Fruit fly (Drosophila melanogaster): ENCODE measurements around the gene Sgsh.

DNA sequence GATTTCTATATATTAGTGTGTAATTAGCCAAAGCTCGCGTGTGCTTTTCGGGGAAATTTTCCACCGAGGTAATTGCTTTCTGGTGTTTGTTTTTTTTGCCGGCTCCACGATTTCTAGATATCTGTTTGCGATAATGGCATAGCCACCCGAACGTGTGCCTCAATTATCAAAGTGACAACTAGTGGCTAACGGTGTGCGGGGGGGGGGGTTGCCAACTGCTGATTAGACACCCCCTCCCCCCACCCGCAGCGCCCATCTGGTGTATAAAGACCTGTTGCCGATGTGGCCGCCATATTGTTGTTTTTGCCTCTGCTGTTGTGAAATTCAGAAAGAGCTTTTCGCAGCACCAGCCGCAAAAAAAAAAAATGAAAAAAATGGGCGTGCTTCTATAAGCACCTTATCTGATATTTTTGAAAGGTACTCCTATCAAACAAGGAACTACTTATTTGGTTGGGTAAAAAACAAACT lies 6.2 kb upstream of the Sgsh start:
- TF ChIP-seq CG3919 (GFP tag; optimal IDR thresholded peaks at IDR 0.05) (no peak), fd85E (GFP tag; optimal IDR thresholded peaks at IDR 0.05) (no peak), CG4318 (GFP tag; optimal IDR thresholded peaks at IDR 0.05) (no peak), CG15336 (GFP tag; IDR thresholded peaks at IDR 0.05) (no peak), CG8632 (GFP tag; optimal IDR thresholded peaks at IDR 0.05) (no peak), Hr39 (GFP tag; optimal IDR thresholded peaks at IDR 0.05) (no peak), Lpt (GFP tag; optimal IDR thresholded peaks at IDR 0.05) (no peak), dsx (GFP tag; optimal IDR thresholded peaks at IDR 0.05; ENCODE audit: poor library complexity, severe bottlenecking) (no peak), acj6 (GFP tag; optimal IDR thresholded peaks at IDR 0.05) (no peak), CG10669 (GFP tag; optimal IDR thresholded peaks at IDR 0.05) (no peak), topi (GFP tag; optimal IDR thresholded peaks at IDR 0.05) (no peak)

Measured in whole organism, prepupa.